Fruit fly (Drosophila melanogaster) whole organism, embryonic: ENCODE measurements around the gene Ugt35E2.

Source experiments
- CG10209 ChIP-seq: fragments of 200-800 bp; sonication (Bioruptor generic); optimal IDR thresholded peaks from 3 replicates; lab custom pipeline; 2017; ENCODE audit warnings: missing biosample characterization, mild to moderate bottlenecking, missing genetic modification characterization, missing genetic modification reagents
- CG11398 ChIP-seq: fragments of 200-800 bp; sonication (Bioruptor generic); optimal IDR thresholded peaks from 2 replicates; lab custom pipeline; 2016; ENCODE audit warnings: missing biosample characterization, missing genetic modification characterization
- CG11723 ChIP-seq: fragments of 200-800 bp; sonication (Bioruptor generic); optimal IDR thresholded peaks from 2 replicates; lab custom pipeline; 2017; ENCODE audit warnings: missing biosample characterization, mild to moderate bottlenecking, missing genetic modification characterization
- CG12104 ChIP-seq: fragments of 200-800 bp; sonication (Bioruptor generic); optimal IDR thresholded peaks from 3 replicates; lab custom pipeline; 2016; ENCODE audit warnings: missing biosample characterization, missing genetic modification characterization
- CG12744 ChIP-seq: fragments of 200-800 bp; sonication (Bioruptor generic); optimal IDR thresholded peaks from 2 replicates; lab custom pipeline; 2016; ENCODE audit warnings: missing biosample characterization, missing genetic modification characterization
- CG13775 ChIP-seq: fragments of 200-800 bp; sonication (Bioruptor generic); optimal IDR thresholded peaks from 3 replicates; lab custom pipeline; 2017; ENCODE audit warnings: missing biosample characterization, mild to moderate bottlenecking, missing genetic modification characterization
- CG14965 ChIP-seq: fragments of 200-800 bp; sonication (Bioruptor generic); optimal IDR thresholded peaks from 2 replicates; lab custom pipeline; 2016; ENCODE audit warnings: missing biosample characterization, missing genetic modification characterization, borderline replicate concordance
- CG15011 ChIP-seq: fragments of 200-800 bp; sonication (Bioruptor generic); optimal IDR thresholded peaks from 3 replicates; lab custom pipeline; 2018; ENCODE audit warnings: missing biosample characterization, mild to moderate bottlenecking, missing genetic modification characterization
- CG17361 ChIP-seq: fragments of 200-800 bp; sonication (Bioruptor generic); IDR thresholded peaks from 3 replicates; pipeline ENCODE4 v1.3.6; 2022; ENCODE audit warnings: missing biosample characterization, missing genetic modification characterization
- CG17385 ChIP-seq: fragments of 200-800 bp; sonication (Bioruptor generic); optimal IDR thresholded peaks from 3 replicates; lab custom pipeline; 2018; ENCODE audit warnings: missing biosample characterization, mild to moderate bottlenecking, missing genetic modification characterization
- CG30403 ChIP-seq: fragments of 200-800 bp; sonication (Bioruptor generic); optimal IDR thresholded peaks from 3 replicates; lab custom pipeline; 2016; ENCODE audit warnings: missing biosample characterization, missing genetic modification characterization
- CG30431 ChIP-seq: fragments of 200-800 bp; sonication (Bioruptor generic); optimal IDR thresholded peaks from 2 replicates; lab custom pipeline; 2017; ENCODE audit warnings: missing biosample characterization, missing genetic modification characterization
- CG3163 ChIP-seq: fragments of 200-800 bp; sonication (Bioruptor generic); optimal IDR thresholded peaks from 3 replicates; lab custom pipeline; 2016; ENCODE audit warnings: missing biosample characterization, missing genetic modification characterization
- CG4282 ChIP-seq: fragments of 200-800 bp; sonication (Bioruptor generic); optimal IDR thresholded peaks from 2 replicates; lab custom pipeline; 2016; ENCODE audit warnings: missing biosample characterization, missing genetic modification characterization
- CG4328 ChIP-seq: fragments of 200-800 bp; sonication (Bioruptor generic); optimal IDR thresholded peaks from 3 replicates; lab custom pipeline; 2017; ENCODE audit warnings: missing biosample characterization, missing genetic modification reagents, missing genetic modification characterization
- CG7745 ChIP-seq: fragments of 200-800 bp; sonication (Bioruptor generic); optimal IDR thresholded peaks from 2 replicates; lab custom pipeline; 2018; ENCODE audit warnings: missing biosample characterization, mild to moderate bottlenecking, missing genetic modification characterization, moderate library complexity
- CG7839 ChIP-seq: fragments of 200-800 bp; sonication (Bioruptor generic); optimal IDR thresholded peaks from 3 replicates; lab custom pipeline; 2018; ENCODE audit warnings: missing biosample characterization, mild to moderate bottlenecking, missing genetic modification characterization, moderate library complexity
- CG8290 ChIP-seq, 3 experiments: fragments of 200-800 bp; sonication (Bioruptor generic); optimal IDR thresholded peaks; 2 replicates each; lab custom pipeline; 2016 to 2019; ENCODE audit warnings: missing biosample characterization in 3 of 3, missing genetic modification characterization in 3 of 3, mild to moderate bottlenecking in 2 of 3, moderate library complexity in 1 of 3
- CG9727 ChIP-seq: fragments of 200-800 bp; sonication (Bioruptor generic); optimal IDR thresholded peaks from 3 replicates; lab custom pipeline; 2017; ENCODE audit warnings: missing biosample characterization, mild to moderate bottlenecking, missing genetic modification characterization
- Drgx ChIP-seq: fragments of 200-800 bp; sonication (Bioruptor generic); IDR thresholded peaks from 2 replicates; pipeline ENCODE4 v1.3.6; 2022; ENCODE audit warnings: missing biosample characterization, missing genetic modification characterization
- HmgZ ChIP-seq: fragments of 200-800 bp; sonication (Bioruptor generic); optimal IDR thresholded peaks from 2 replicates; lab custom pipeline; 2018; ENCODE audit warnings: missing biosample characterization, mild to moderate bottlenecking, missing genetic modification characterization
- Hr3 ChIP-seq: fragments of 200-800 bp; sonication (Bioruptor generic); optimal IDR thresholded peaks from 3 replicates; lab custom pipeline; 2016; ENCODE audit warnings: missing biosample characterization, missing genetic modification characterization
- NC2β ChIP-seq: fragments of 200-800 bp; sonication (Bioruptor generic); optimal IDR thresholded peaks from 2 replicates; lab custom pipeline; 2016; ENCODE audit warnings: missing biosample characterization, missing genetic modification characterization
- NfI ChIP-seq: fragments of 200-800 bp; sonication (Bioruptor generic); optimal IDR thresholded peaks from 3 replicates; lab custom pipeline; 2018; ENCODE audit warnings: missing biosample characterization, mild to moderate bottlenecking, missing genetic modification characterization, moderate library complexity
- Opbp ChIP-seq: fragments of 200-800 bp; sonication (Bioruptor generic); IDR thresholded peaks from 3 replicates; pipeline ENCODE4 v1.3.6; 2022; ENCODE audit warnings: missing biosample characterization, missing genetic modification characterization; ENCODE audit not compliant: partially characterized antibody
- PHDP ChIP-seq: fragments of 200-800 bp; sonication (Bioruptor generic); optimal IDR thresholded peaks from 3 replicates; lab custom pipeline; 2018; ENCODE audit warnings: missing biosample characterization, mild to moderate bottlenecking, missing genetic modification characterization, moderate library complexity
- Ptx1 ChIP-seq: fragments of 200-800 bp; sonication (Bioruptor generic); IDR thresholded peaks from 2 replicates; pipeline ENCODE4 v1.3.6; 2022; ENCODE audit warnings: missing biosample characterization, missing genetic modification characterization
- TFAM ChIP-seq: fragments of 200-800 bp; sonication (Bioruptor generic); optimal IDR thresholded peaks from 2 replicates; lab custom pipeline; 2017; ENCODE audit warnings: missing biosample characterization, missing genetic modification characterization, inconsistent platforms
- ase ChIP-seq: fragments of 200-800 bp; sonication (Bioruptor generic); IDR thresholded peaks from 3 replicates; pipeline ENCODE4 v1.3.6; 2022; ENCODE audit warnings: missing biosample characterization, missing genetic modification characterization
- bab2 ChIP-seq: fragments of 200-800 bp; sonication (Bioruptor generic); optimal IDR thresholded peaks from 2 replicates; lab custom pipeline; 2016; ENCODE audit warnings: missing biosample characterization, missing genetic modification characterization
- cad ChIP-seq: fragments of >200 bp; optimal IDR thresholded peaks from 2 replicates; lab custom pipeline; 2017; ENCODE audit warnings: missing biosample characterization, missing genetic modification characterization
- da ChIP-seq: fragments of 200-800 bp; sonication (Bioruptor generic); optimal IDR thresholded peaks from 2 replicates; lab custom pipeline; 2016; ENCODE audit warnings: missing biosample characterization, missing genetic modification characterization
- dmrt11E ChIP-seq: fragments of 200-800 bp; sonication (Bioruptor generic); optimal IDR thresholded peaks from 3 replicates; lab custom pipeline; 2018; ENCODE audit warnings: missing biosample characterization, mild to moderate bottlenecking, missing genetic modification characterization, moderate library complexity
- dpn ChIP-seq, 2 experiments: fragments of 200-800 bp; sonication (Bioruptor generic); optimal IDR thresholded peaks; 3 replicates each; lab custom pipeline; 2016; ENCODE audit warnings: missing biosample characterization in 2 of 2, missing genetic modification characterization in 2 of 2
- fd3F ChIP-seq: fragments of 200-800 bp; sonication (Bioruptor generic); optimal IDR thresholded peaks from 2 replicates; lab custom pipeline; 2018; ENCODE audit warnings: missing biosample characterization, mild to moderate bottlenecking, missing genetic modification characterization, moderate library complexity
- fu2 ChIP-seq: fragments of 200-800 bp; sonication (Bioruptor generic); optimal IDR thresholded peaks from 2 replicates; lab custom pipeline; 2016; ENCODE audit warnings: missing biosample characterization, missing genetic modification characterization
- gcm2 ChIP-seq: fragments of 200-800 bp; sonication (Bioruptor generic); optimal IDR thresholded peaks from 2 replicates; lab custom pipeline; 2016; ENCODE audit warnings: missing biosample characterization, missing genetic modification characterization
- hb ChIP-seq: fragments of 200-800 bp; sonication (Bioruptor generic); IDR thresholded peaks from 3 replicates; pipeline ENCODE4 v1.3.6; 2022; ENCODE audit warnings: missing biosample characterization, missing genetic modification characterization; ENCODE audit not compliant: partially characterized antibody
- kay ChIP-seq: fragments of 200-800 bp; sonication (Bioruptor generic); optimal IDR thresholded peaks from 2 replicates; lab custom pipeline; 2016; ENCODE audit warnings: missing biosample characterization, missing genetic modification characterization
- lilli ChIP-seq: fragments of 200-800 bp; sonication (Bioruptor generic); optimal IDR thresholded peaks from 3 replicates; lab custom pipeline; 2016; ENCODE audit warnings: missing biosample characterization, missing genetic modification characterization
- oc ChIP-seq: fragments of 200-800 bp; sonication (Bioruptor generic); optimal IDR thresholded peaks from 2 replicates; lab custom pipeline; 2018; ENCODE audit warnings: missing biosample characterization, mild to moderate bottlenecking, missing genetic modification characterization, moderate library complexity
- org-1 ChIP-seq: fragments of 200-800 bp; sonication (Bioruptor generic); optimal IDR thresholded peaks from 2 replicates; lab custom pipeline; 2017; ENCODE audit warnings: missing biosample characterization, missing genetic modification characterization
- pfk ChIP-seq: fragments of 200-800 bp; sonication (Bioruptor generic); optimal IDR thresholded peaks from 2 replicates; lab custom pipeline; 2018; ENCODE audit warnings: missing biosample characterization, mild to moderate bottlenecking, missing genetic modification characterization, moderate library complexity
- sisA ChIP-seq: fragments of 200-800 bp; sonication (Bioruptor generic); IDR thresholded peaks from 2 replicates; pipeline ENCODE4 v1.3.6; 2022; ENCODE audit warnings: missing biosample characterization, missing genetic modification characterization
- slbo ChIP-seq: fragments of 200-800 bp; sonication (Bioruptor generic); IDR thresholded peaks from 2 replicates; pipeline ENCODE4 v1.3.6; 2022; ENCODE audit warnings: missing biosample characterization, missing genetic modification characterization
- sob ChIP-seq: fragments of 200-800 bp; sonication (Bioruptor generic); IDR thresholded peaks from 2 replicates; pipeline ENCODE4 v1.3.6; 2022; ENCODE audit warnings: missing biosample characterization, missing genetic modification characterization
- tgo ChIP-seq: fragments of 200-800 bp; sonication (Bioruptor generic); IDR thresholded peaks from 3 replicates; pipeline ENCODE4 v1.3.6; 2022; ENCODE audit warnings: missing biosample characterization, missing genetic modification characterization
- tin ChIP-seq: fragments of 200-800 bp; sonication (Bioruptor generic); optimal IDR thresholded peaks from 3 replicates; lab custom pipeline; 2016; ENCODE audit warnings: missing biosample characterization, missing genetic modification characterization
- ttk ChIP-seq: fragments of 200-800 bp; sonication (Bioruptor generic); IDR thresholded peaks from 2 replicates; pipeline ENCODE4 v2.1.2; 2022; ENCODE audit warnings: missing biosample characterization, missing genetic modification characterization
- twi ChIP-seq: fragments of 200-800 bp; optimal IDR thresholded peaks from 2 replicates; lab custom pipeline; 2019; ENCODE audit warnings: missing biosample characterization, mild to moderate bottlenecking, missing genetic modification characterization, moderate library complexity
- vfl ChIP-seq: fragments of 200-800 bp; sonication (Bioruptor generic); optimal IDR thresholded peaks from 2 replicates; lab custom pipeline; 2016; ENCODE audit warnings: missing biosample characterization, missing genetic modification characterization

Ugt35E2 gene

DNA sequence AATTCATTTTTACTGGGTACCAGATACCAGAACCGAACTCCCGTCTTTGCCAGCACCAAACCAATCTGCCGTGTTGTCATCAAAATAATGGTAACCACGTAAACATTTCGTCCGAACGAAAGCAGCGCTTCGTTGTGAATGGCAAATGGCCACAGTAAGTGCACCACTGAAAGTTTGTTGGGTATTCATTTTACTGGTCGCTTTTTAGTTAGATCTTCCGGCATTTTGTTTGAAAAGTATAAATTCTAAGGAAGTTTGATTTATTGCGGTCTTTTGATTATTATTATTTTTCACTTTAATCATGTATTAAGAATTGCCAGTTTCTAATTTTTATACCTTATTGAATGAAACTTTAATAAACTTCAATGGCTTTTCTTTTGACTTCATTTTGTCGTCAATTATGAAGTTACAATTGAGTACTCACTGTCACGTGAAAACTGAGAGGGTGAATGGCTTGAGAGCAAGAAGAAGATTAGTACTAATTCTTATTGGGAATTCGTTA lies 46.7 kb upstream of the Ugt35E2 start, which contains the start of gene ZnT86D (continued):
- TF ChIP-seq dmrt11E (peak; percentile 12), fu2 (GFP tag; lab: Kevin White, UChicago) (peak; percentile 42), lilli (GFP tag; lab: Kevin White, UChicago) (peak; percentile 63), oc (tag; lab: Kevin White, UChicago) (no peak), CG4282 (GFP tag; lab: Kevin White, UChicago) (no peak), cad (no peak), kay (GFP tag; lab: Kevin White, UChicago) (peak; percentile 40), CG3163 (GFP tag; lab: Kevin White, UChicago) (peak; percentile 47), CG8290 (GFP tag; optimal IDR thresholded peaks at IDR 0.05; lab: Kevin White, UChicago) (peak; percentile 24), CG8290 (tag; optimal IDR thresholded peaks at IDR 0.05; lab: Kevin White, UChicago) (peak in 1 of 2 experiments; percentile 69), tgo (peak; percentile 23; the same call in 1 of the 3 replicates), da (GFP tag; lab: Kevin White, UChicago) (no peak), dpn (GFP tag; optimal IDR thresholded peaks at IDR 0.05; lab: Kevin White, UChicago) (peak; percentile 44 to 47), CG9727 (peak; percentile 55), ttk (GFP tag; lab: Robert Waterston, UW) (no peak), twi (tag; lab: Kevin White, UChicago) (peak; percentile 29), ase (no peak), CG12744 (peak; percentile 1), pfk (GFP tag; lab: Kevin White, UChicago) (peak; percentile 31), CG14965 (GFP tag; lab: Kevin White, UChicago) (no peak), org-1 (GFP tag; lab: Kevin White, UChicago) (no peak), bab2 (GFP tag; lab: Kevin White, UChicago) (peak; percentile 49), CG30431 (GFP tag; lab: Kevin White, UChicago) (no peak), CG17361 (GFP tag; lab: Robert Waterston, UW) (peak; percentile 84), CG13775 (GFP tag; lab: Kevin White, UChicago) (peak; percentile 68), CG15011 (GFP tag; lab: Kevin White, UChicago) (peak; percentile 21), vfl (no peak), CG30403 (GFP tag; lab: Kevin White, UChicago) (peak; percentile 59), tin (peak; percentile 51), Drgx (GFP tag; lab: Robert Waterston, UW) (no peak), sob (GFP tag; lab: Robert Waterston, UW) (peak; percentile 60; the same call in 1 of the 2 replicates), NfI (GFP tag; lab: Kevin White, UChicago) (peak; percentile 67), TFAM (GFP tag; lab: Kevin White, UChicago) (no peak), CG7745 (tag; lab: Kevin White, UChicago) (no peak), slbo (peak; percentile 70), sisA (GFP tag; lab: Robert Waterston, UW) (peak; percentile 35; the same call in 1 of the 2 replicates), CG7839 (tag; lab: Kevin White, UChicago) (peak; percentile 71), CG11398 (GFP tag; lab: Kevin White, UChicago) (peak; percentile 2), NC2β (GFP tag; lab: Kevin White, UChicago) (peak; percentile 68), Opbp (GFP tag; lab: Robert Waterston, UW) (no peak), PHDP (tag; lab: Kevin White, UChicago) (peak; percentile 69), CG10209 (peak; percentile 53), fd3F (GFP tag; lab: Kevin White, UChicago) (peak; percentile 35), CG4328 (GFP tag; lab: Kevin White, UChicago) (peak; percentile 59), gcm2 (GFP tag; lab: Kevin White, UChicago) (no peak), CG12104 (peak; percentile 20), CG17385 (peak; percentile 94), hb (GFP tag; lab: Robert Waterston, UW) (no peak), HmgZ (tag; lab: Kevin White, UChicago) (peak; percentile 74), Hr3 (GFP tag; lab: Kevin White, UChicago) (peak; percentile 63), Ptx1 (GFP tag; lab: Robert Waterston, UW) (peak; percentile 68), CG11723 (GFP tag; lab: Kevin White, UChicago) (no peak)
